Worm (Caenorhabditis elegans): ENCODE data around the gene gln-6.

ce11 chrIV:9739001-9739400, 1.7 kb downstream of the gln-6 start:
- no peak for TF ChIP-seq him-1 (tag; optimal IDR thresholded peaks at IDR 0.05)
- no peak for TF ChIP-seq W03F9.2 (tag; optimal IDR thresholded peaks at IDR 0.05)
- TF ChIP-seq dao-5 (tag; optimal IDR thresholded peaks at IDR 0.05): no peak
